Fruit fly (Drosophila melanogaster) whole organism, embryonic: ENCODE data around the gene CG8419.
A peak's percentile ranks its signal among the peaks of the same experiment; 100 is the strongest.

Experiments used
- Ada2b ChIP-seq: fragments of 200-800 bp; sonication (Bioruptor generic); IDR thresholded peaks from 2 replicates; pipeline ENCODE4 v1.3.6; 2022; ENCODE audit warnings: missing biosample characterization, missing genetic modification characterization
- Awh ChIP-seq: fragments of 200-800 bp; sonication (Bioruptor generic); IDR thresholded peaks from 2 replicates; pipeline ENCODE4, ENCODE4 v1.3.6; 2022; ENCODE audit warnings: missing biosample characterization, missing genetic modification characterization
- B-H1 ChIP-seq: fragments of 200-800 bp; sonication (Bioruptor generic); IDR thresholded peaks from 3 replicates; pipeline ENCODE4 v1.3.6; 2022; ENCODE audit warnings: missing biosample characterization, missing genetic modification characterization
- B-H2 ChIP-seq: fragments of 200-800 bp; sonication (Bioruptor generic); optimal IDR thresholded peaks from 2 replicates; lab custom pipeline; 2018; ENCODE audit warnings: missing biosample characterization, mild to moderate bottlenecking, missing genetic modification characterization
- CG10274 ChIP-seq: fragments of 200-800 bp; sonication (Bioruptor generic); optimal IDR thresholded peaks from 3 replicates; lab custom pipeline; 2017; ENCODE audit warnings: missing biosample characterization, mild to moderate bottlenecking, missing genetic modification characterization
- CG10321 ChIP-seq: fragments of 200-800 bp; sonication (Bioruptor generic); IDR thresholded peaks from 2 replicates; pipeline ENCODE4 v1.3.6; 2022; ENCODE audit warnings: missing biosample characterization, missing genetic modification characterization
- CG12769 ChIP-seq: fragments of 200-800 bp; sonication (Bioruptor generic); optimal IDR thresholded peaks from 2 replicates; lab custom pipeline; 2019; ENCODE audit warnings: missing biosample characterization, mild to moderate bottlenecking, missing genetic modification characterization, moderate library complexity
- CG1602 ChIP-seq: fragments of 200-800 bp; sonication (Bioruptor generic); optimal IDR thresholded peaks from 3 replicates; lab custom pipeline; 2016; ENCODE audit warnings: missing biosample characterization, missing genetic modification characterization
- CG16813 ChIP-seq: fragments of 200-800 bp; sonication (Bioruptor generic); IDR thresholded peaks from 3 replicates; pipeline ENCODE4 v1.3.6; 2022; ENCODE audit warnings: missing biosample characterization, missing genetic modification characterization; ENCODE audit not compliant: partially characterized antibody
- CG17361 ChIP-seq: fragments of 200-800 bp; sonication (Bioruptor generic); IDR thresholded peaks from 3 replicates; pipeline ENCODE4 v1.3.6; 2022; ENCODE audit warnings: missing biosample characterization, missing genetic modification characterization
- CG17568 ChIP-seq: fragments of 200-800 bp; sonication (Bioruptor generic); optimal IDR thresholded peaks from 2 replicates; lab custom pipeline; 2018; ENCODE audit warnings: missing biosample characterization, mild to moderate bottlenecking, missing genetic modification characterization, moderate library complexity
- CG17912 ChIP-seq: fragments of 200-800 bp; sonication (Bioruptor generic); optimal IDR thresholded peaks from 2 replicates; lab custom pipeline; 2018; ENCODE audit warnings: missing biosample characterization, mild to moderate bottlenecking, missing genetic modification characterization
- CG2120 ChIP-seq: fragments of 200-800 bp; sonication (Bioruptor generic); optimal IDR thresholded peaks from 3 replicates; lab custom pipeline; 2016; ENCODE audit warnings: missing biosample characterization, missing genetic modification characterization
- CG31441 ChIP-seq: fragments of 200-800 bp; sonication (Bioruptor generic); IDR thresholded peaks from 2 replicates; pipeline ENCODE4 v1.3.6; 2022; ENCODE audit warnings: missing biosample characterization, missing genetic modification characterization
- CG34224 ChIP-seq: fragments of 200-800 bp; sonication (Bioruptor generic); IDR thresholded peaks from 3 replicates; pipeline ENCODE4 v1.3.6; 2022; ENCODE audit warnings: missing biosample characterization, missing genetic modification characterization; ENCODE audit not compliant: partially characterized antibody
- CG43689 ChIP-seq: fragments of 200-800 bp; sonication (Bioruptor generic); IDR thresholded peaks from 2 replicates; pipeline ENCODE4 v1.3.6; 2022; ENCODE audit warnings: missing biosample characterization, missing genetic modification characterization
- CG4730 ChIP-seq: fragments of 200-800 bp; sonication (Bioruptor generic); IDR thresholded peaks from 2 replicates; pipeline ENCODE4 v1.3.6; 2022; ENCODE audit warnings: missing biosample characterization, missing genetic modification characterization
- CG6689 ChIP-seq: fragments of 200-800 bp; sonication (Bioruptor generic); IDR thresholded peaks from 2 replicates; pipeline ENCODE4 v1.3.6; 2022; ENCODE audit warnings: missing biosample characterization, missing genetic modification characterization
- CG7556 ChIP-seq: fragments of 200-800 bp; sonication (Bioruptor generic); optimal IDR thresholded peaks from 2 replicates; lab custom pipeline; 2017; ENCODE audit warnings: missing biosample characterization, mild to moderate bottlenecking, missing genetic modification characterization
- CG8359 ChIP-seq: fragments of 200-800 bp; sonication (Bioruptor generic); optimal IDR thresholded peaks from 2 replicates; lab custom pipeline; 2017; ENCODE audit warnings: missing biosample characterization, mild to moderate bottlenecking, missing genetic modification characterization, borderline replicate concordance
- CG8388 ChIP-seq: fragments of 200-800 bp; sonication (Bioruptor generic); optimal IDR thresholded peaks from 2 replicates; lab custom pipeline; 2019; ENCODE audit warnings: missing biosample characterization, mild to moderate bottlenecking, missing genetic modification characterization, moderate library complexity
- CG8944 ChIP-seq: fragments of 200-800 bp; sonication (Bioruptor generic); optimal IDR thresholded peaks from 3 replicates; lab custom pipeline; 2016; ENCODE audit warnings: missing biosample characterization, missing genetic modification characterization
- CG9215 ChIP-seq: fragments of 200-800 bp; sonication (Bioruptor generic); IDR thresholded peaks from 2 replicates; pipeline ENCODE4 v1.3.6; 2022; ENCODE audit warnings: missing biosample characterization, missing genetic modification characterization
- CTCF ChIP-seq: fragments of 200-800 bp; sonication (Bioruptor generic); optimal IDR thresholded peaks from 2 replicates; lab custom pipeline; 2017; ENCODE audit warnings: missing biosample characterization, mild to moderate bottlenecking, missing genetic modification characterization, moderate library complexity
- E2f2 ChIP-seq: fragments of 200-800 bp; sonication (Bioruptor generic); IDR thresholded peaks from 2 replicates; pipeline ENCODE4 v1.3.6; 2022; ENCODE audit warnings: missing biosample characterization, missing genetic modification characterization
- Gsc ChIP-seq: fragments of 200-800 bp; sonication (Bioruptor generic); IDR thresholded peaks from 2 replicates; pipeline ENCODE4 v1.3.6; 2022; ENCODE audit warnings: missing biosample characterization, missing genetic modification characterization
- Hmx ChIP-seq: fragments of 200-800 bp; sonication (Bioruptor generic); optimal IDR thresholded peaks from 2 replicates; lab custom pipeline; 2016; ENCODE audit warnings: missing biosample characterization, missing genetic modification characterization
- MBD-R2 ChIP-seq: fragments of 200-800 bp; sonication (Bioruptor generic); IDR thresholded peaks from 2 replicates; pipeline ENCODE4 v1.3.6; 2022; ENCODE audit warnings: missing biosample characterization, missing genetic modification characterization
- Mad ChIP-seq: fragments of 200-800 bp; sonication (Bioruptor generic); optimal IDR thresholded peaks from 2 replicates; lab custom pipeline; 2016; ENCODE audit warnings: missing biosample characterization, missing genetic modification characterization
- Meics ChIP-seq: fragments of 200-800 bp; sonication (Bioruptor generic); optimal IDR thresholded peaks from 2 replicates; lab custom pipeline; 2017; ENCODE audit warnings: missing biosample characterization, mild to moderate bottlenecking, missing genetic modification characterization
- Myb ChIP-seq: fragments of 200-800 bp; sonication (Bioruptor generic); optimal IDR thresholded peaks from 2 replicates; lab custom pipeline; 2016; ENCODE audit warnings: missing biosample characterization, missing genetic modification characterization
- Nf-YB ChIP-seq: fragments of 200-800 bp; sonication (Bioruptor generic); optimal IDR thresholded peaks from 3 replicates; lab custom pipeline; 2019; ENCODE audit warnings: missing biosample characterization, mild to moderate bottlenecking, missing genetic modification characterization, moderate library complexity
- Ptx1 ChIP-seq: fragments of 200-800 bp; sonication (Bioruptor generic); IDR thresholded peaks from 2 replicates; pipeline ENCODE4 v1.3.6; 2022; ENCODE audit warnings: missing biosample characterization, missing genetic modification characterization
- Side ChIP-seq: fragments of 200-800 bp; sonication (Bioruptor generic); optimal IDR thresholded peaks from 2 replicates; lab custom pipeline; 2016; ENCODE audit warnings: missing biosample characterization, missing genetic modification characterization
- amos ChIP-seq: fragments of 200-800 bp; sonication (Bioruptor generic); IDR thresholded peaks from 2 replicates; pipeline ENCODE4 v1.3.6; 2022; ENCODE audit warnings: missing biosample characterization, missing genetic modification characterization; ENCODE audit not compliant: partially characterized antibody
- bab2 ChIP-seq: fragments of 200-800 bp; sonication (Bioruptor generic); optimal IDR thresholded peaks from 2 replicates; lab custom pipeline; 2016; ENCODE audit warnings: missing biosample characterization, missing genetic modification characterization
- bbx ChIP-seq: fragments of 200-800 bp; sonication (Bioruptor generic); IDR thresholded peaks from 2 replicates; pipeline ENCODE4 v1.3.6; 2022; ENCODE audit warnings: missing biosample characterization, missing genetic modification characterization; ENCODE audit not compliant: partially characterized antibody
- dan ChIP-seq: fragments of 200-800 bp; sonication (Bioruptor generic); IDR thresholded peaks from 2 replicates; pipeline ENCODE4 v1.3.6; 2022; ENCODE audit warnings: missing biosample characterization, missing genetic modification characterization
- disco-r ChIP-seq: fragments of 200-800 bp; sonication (Bioruptor generic); optimal IDR thresholded peaks from 2 replicates; lab custom pipeline; 2016; ENCODE audit warnings: missing biosample characterization, missing genetic modification characterization
- fd102C ChIP-seq: fragments of 200-800 bp; sonication (Bioruptor generic); optimal IDR thresholded peaks from 2 replicates; lab custom pipeline; 2018; ENCODE audit warnings: missing biosample characterization, mild to moderate bottlenecking, missing genetic modification characterization, moderate library complexity
- gfzf ChIP-seq: fragments of 200-800 bp; sonication (Bioruptor generic); optimal IDR thresholded peaks from 2 replicates; lab custom pipeline; 2016; ENCODE audit warnings: missing biosample characterization, mild to moderate bottlenecking, missing genetic modification characterization, moderate library complexity
- hbn ChIP-seq: fragments of 200-800 bp; sonication (Bioruptor generic); IDR thresholded peaks from 2 replicates; pipeline ENCODE4 v1.3.6; 2022; ENCODE audit warnings: missing biosample characterization, missing genetic modification characterization; ENCODE audit not compliant: partially characterized antibody
- nmo ChIP-seq: fragments of 200-800 bp; sonication (Bioruptor generic); optimal IDR thresholded peaks from 2 replicates; lab custom pipeline; 2018; ENCODE audit warnings: missing biosample characterization, mild to moderate bottlenecking, missing genetic modification characterization, moderate library complexity
- pnt ChIP-seq: fragments of 200-800 bp; sonication (Bioruptor generic); optimal IDR thresholded peaks from 3 replicates; lab custom pipeline; 2016; ENCODE audit warnings: missing biosample characterization, missing genetic modification characterization
- ranshi ChIP-seq: fragments of 200-800 bp; sonication (Bioruptor generic); IDR thresholded peaks from 2 replicates; pipeline ENCODE4 v1.3.6; 2022; ENCODE audit warnings: missing biosample characterization, missing genetic modification characterization
- rib ChIP-seq: fragments of 200-800 bp; sonication (Bioruptor generic); IDR thresholded peaks from 2 replicates; pipeline ENCODE4 v1.3.6; 2022; ENCODE audit warnings: missing biosample characterization, missing genetic modification characterization
- sisA ChIP-seq: fragments of 200-800 bp; sonication (Bioruptor generic); IDR thresholded peaks from 2 replicates; pipeline ENCODE4 v1.3.6; 2022; ENCODE audit warnings: missing biosample characterization, missing genetic modification characterization
- tx ChIP-seq: fragments of 200-800 bp; sonication (Bioruptor generic); optimal IDR thresholded peaks from 2 replicates; lab custom pipeline; 2016; ENCODE audit warnings: missing biosample characterization, missing genetic modification characterization
- unc-4 ChIP-seq: fragments of 200-800 bp; sonication (Bioruptor generic); IDR thresholded peaks from 2 replicates; pipeline ENCODE4 v1.3.6; 2022; ENCODE audit warnings: missing biosample characterization, missing genetic modification characterization; ENCODE audit not compliant: partially characterized antibody
- wek ChIP-seq: fragments of 200-800 bp; sonication (Bioruptor generic); optimal IDR thresholded peaks from 3 replicates; lab custom pipeline; 2018; ENCODE audit warnings: missing biosample characterization, mild to moderate bottlenecking, missing genetic modification characterization, moderate library complexity
- z ChIP-seq: fragments of 200-800 bp; sonication (Bioruptor generic); IDR thresholded peaks from 3 replicates; pipeline ENCODE4 v1.3.6; 2022; ENCODE audit warnings: missing biosample characterization, missing genetic modification characterization

CG8419 gene

DNA sequence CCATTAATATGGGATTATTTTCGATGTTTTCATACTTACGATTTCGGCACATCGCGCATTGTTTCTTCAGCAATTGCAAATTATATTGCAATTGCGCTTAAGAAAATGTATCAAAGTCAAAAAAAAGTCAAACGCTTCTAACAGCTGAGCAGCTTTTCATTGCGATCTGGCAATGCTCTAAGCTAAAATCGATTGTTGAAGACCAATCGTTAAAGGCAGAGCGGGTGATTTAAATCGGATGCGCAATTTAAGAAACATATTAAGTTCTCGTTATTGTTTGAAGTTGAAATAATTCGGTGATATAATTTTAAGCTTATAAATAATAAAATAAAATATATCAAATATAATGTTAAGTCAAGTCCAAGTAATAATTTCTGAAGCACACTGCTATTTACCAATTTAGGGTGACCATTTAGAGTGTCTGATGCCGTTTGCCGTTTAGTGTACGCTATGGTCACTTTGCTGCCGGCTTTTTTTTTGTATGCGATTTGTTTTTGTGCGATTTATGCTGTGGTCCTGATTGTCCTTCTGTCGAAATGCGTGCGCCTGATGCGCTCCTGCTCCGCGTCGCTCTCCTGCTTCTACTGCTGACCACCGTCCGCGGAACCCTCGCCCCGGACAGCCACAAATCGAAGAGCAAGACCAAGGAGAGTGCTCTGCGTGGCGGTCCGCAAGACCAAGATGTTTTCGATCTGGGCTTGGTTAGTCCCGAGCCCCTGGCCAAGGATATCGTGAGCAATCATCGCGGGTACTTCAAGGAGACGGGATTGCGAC lies 9.0 kb upstream of the CG8419 start, which contains the start of the genes CG8475 and CG8460 (continued):
- TF ChIP-seq CG17912 (GFP tag; lab: Kevin White, UChicago), result no peak
- no peak for TF ChIP-seq Myb (GFP tag; lab: Kevin White, UChicago)
- TF ChIP-seq CG17361, result no peak
- no peak for TF ChIP-seq fd102C (GFP tag; lab: Kevin White, UChicago)
- no peak; the same call in 1 of the 2 replicates for TF ChIP-seq hbn (GFP tag; lab: Robert Waterston, UW)
- no peak for TF ChIP-seq CG8388 (GFP tag; lab: Kevin White, UChicago)
- TF ChIP-seq Mad (GFP tag; lab: Kevin White, UChicago), result no peak
- no peak for TF ChIP-seq Ada2b
- TF ChIP-seq Hmx (GFP tag; lab: Kevin White, UChicago), result no peak
- TF ChIP-seq MBD-R2 (GFP tag; lab: Robert Waterston, UW), result peak; percentile 51; the same call in 1 of the 2 replicates
- TF ChIP-seq ranshi (GFP tag; lab: Robert Waterston, UW), result peak; percentile 75
- TF ChIP-seq CG17568 (GFP tag; lab: Kevin White, UChicago), result no peak
- no peak for TF ChIP-seq tx (GFP tag; lab: Kevin White, UChicago)
- TF ChIP-seq wek (GFP tag; lab: Kevin White, UChicago), result no peak
- TF ChIP-seq z (GFP tag; lab: Robert Waterston, UW), result no peak
- TF ChIP-seq CTCF (GFP tag; lab: Kevin White, UChicago), result no peak
- TF ChIP-seq CG1602 (GFP tag; lab: Kevin White, UChicago), result no peak
- TF ChIP-seq amos (GFP tag; lab: Robert Waterston, UW), result peak; percentile 35; the same call in 1 of the 2 replicates
- no peak for TF ChIP-seq CG4730
- TF ChIP-seq pnt, result no peak
- no peak for TF ChIP-seq bbx (GFP tag; lab: Robert Waterston, UW)
- no peak for TF ChIP-seq CG10274 (GFP tag; lab: Kevin White, UChicago)
- no peak for TF ChIP-seq CG12769 (tag; lab: Kevin White, UChicago)
- TF ChIP-seq Meics, result no peak
- no peak for TF ChIP-seq dan (GFP tag; lab: Robert Waterston, UW)
- TF ChIP-seq Nf-YB (GFP tag; lab: Kevin White, UChicago), result no peak
- no peak for TF ChIP-seq CG6689 (GFP tag; lab: Robert Waterston, UW)
- TF ChIP-seq Ptx1 (GFP tag; lab: Robert Waterston, UW), result no peak
- no peak for TF ChIP-seq CG31441 (GFP tag; lab: Robert Waterston, UW)
- TF ChIP-seq CG16813 (GFP tag; lab: Robert Waterston, UW), result no peak
- no peak for TF ChIP-seq Awh (GFP tag; lab: Robert Waterston, UW)
- TF ChIP-seq CG34224 (GFP tag; lab: Robert Waterston, UW), result peak; percentile 57; the same call in 2 of the 3 replicates
- no peak for TF ChIP-seq bab2
- TF ChIP-seq rib, result no peak
- TF ChIP-seq E2f2 (GFP tag; lab: Robert Waterston, UW), result peak; percentile 94
- no peak for TF ChIP-seq disco-r (GFP tag; lab: Kevin White, UChicago)
- no peak for TF ChIP-seq sisA (GFP tag; lab: Robert Waterston, UW)
- peak; percentile 57 for TF ChIP-seq unc-4 (GFP tag; lab: Robert Waterston, UW)
- no peak for TF ChIP-seq CG2120 (GFP tag; lab: Kevin White, UChicago)
- TF ChIP-seq CG10321 (GFP tag; lab: Robert Waterston, UW), result no peak
- no peak for TF ChIP-seq CG8944 (GFP tag; lab: Kevin White, UChicago)
- TF ChIP-seq B-H2 (GFP tag; lab: Kevin White, UChicago), result no peak
- TF ChIP-seq Side (GFP tag; lab: Kevin White, UChicago), result no peak
- TF ChIP-seq CG7556, result no peak
- TF ChIP-seq CG9215 (GFP tag; lab: Robert Waterston, UW), result peak; percentile 69
- TF ChIP-seq B-H1 (GFP tag; lab: Robert Waterston, UW), result no peak
- no peak for TF ChIP-seq CG43689 (GFP tag; lab: Robert Waterston, UW)
- no peak for TF ChIP-seq CG8359 (GFP tag; lab: Kevin White, UChicago)
- TF ChIP-seq nmo, result no peak
- peak; percentile 54 for TF ChIP-seq gfzf (GFP tag; lab: Kevin White, UChicago)
- no peak for TF ChIP-seq Gsc (GFP tag; lab: Robert Waterston, UW)
